Worm (Caenorhabditis elegans): ENCODE data around the gene anoh-1.

anoh-1 gene

DNA sequence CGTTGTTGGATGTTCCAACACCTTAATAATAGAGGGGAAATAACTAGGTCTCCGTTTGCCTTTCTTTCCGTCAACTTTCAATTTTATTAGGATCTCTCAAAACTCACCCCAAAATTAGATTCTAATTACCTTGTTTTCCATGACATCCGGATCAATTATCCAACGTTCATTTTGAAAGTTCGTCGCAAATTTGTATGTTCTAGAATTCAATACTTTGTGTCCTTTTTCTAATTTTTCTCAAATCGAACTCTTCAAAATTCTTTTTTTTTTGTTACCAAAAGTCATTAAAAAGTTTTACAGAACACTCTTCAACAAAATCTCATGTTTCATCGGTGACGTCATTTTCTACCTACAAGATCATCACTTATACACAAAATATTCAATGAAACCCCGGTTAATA, 23.6 kb upstream of the anoh-1 start, which contains the start of gene Y43F4A.1:
TSS of gene Y43F4A.1 (plus strand) at position 301 of the 400 bp plus-strand sequence.
- TF ChIP-seq hlh-12 (tag; optimal IDR thresholded peaks at IDR 0.05) = no peak
- no peak for TF ChIP-seq nhr-80 (tag; optimal IDR thresholded peaks at IDR 0.05)
- no peak for TF ChIP-seq zfh-2 (GFP tag; conservative IDR thresholded peaks at IDR 0.05)
- TF ChIP-seq let-526 (GFP tag; IDR thresholded peaks at IDR 0.05) = no peak
- TF ChIP-seq ztf-6 (GFP tag; IDR thresholded peaks at IDR 0.05) = no peak
- TF ChIP-seq B0336.3 (GFP tag; IDR thresholded peaks at IDR 0.05) = no peak
- TF ChIP-seq F10E7.11 (tag; optimal IDR thresholded peaks at IDR 0.05) = no peak
- no peak for TF ChIP-seq him-1 (tag; optimal IDR thresholded peaks at IDR 0.05)
- no peak for TF ChIP-seq ztf-26 (tag; optimal IDR thresholded peaks at IDR 0.05)
- no peak for TF ChIP-seq egl-44 (GFP tag; IDR thresholded peaks at IDR 0.05)
- TF ChIP-seq nhr-120 (GFP tag; IDR thresholded peaks at IDR 0.05) = no peak
- no peak for TF ChIP-seq ZK185.1 (tag; optimal IDR thresholded peaks at IDR 0.05; ENCODE audit: poor library complexity, severe bottlenecking)
- no peak for TF ChIP-seq T26A5.8 (tag; optimal IDR thresholded peaks at IDR 0.05)
- TF ChIP-seq lsy-27 (tag; optimal IDR thresholded peaks at IDR 0.05; ENCODE audit: borderline replicate concordance, insufficient read depth) = no peak

DNA sequence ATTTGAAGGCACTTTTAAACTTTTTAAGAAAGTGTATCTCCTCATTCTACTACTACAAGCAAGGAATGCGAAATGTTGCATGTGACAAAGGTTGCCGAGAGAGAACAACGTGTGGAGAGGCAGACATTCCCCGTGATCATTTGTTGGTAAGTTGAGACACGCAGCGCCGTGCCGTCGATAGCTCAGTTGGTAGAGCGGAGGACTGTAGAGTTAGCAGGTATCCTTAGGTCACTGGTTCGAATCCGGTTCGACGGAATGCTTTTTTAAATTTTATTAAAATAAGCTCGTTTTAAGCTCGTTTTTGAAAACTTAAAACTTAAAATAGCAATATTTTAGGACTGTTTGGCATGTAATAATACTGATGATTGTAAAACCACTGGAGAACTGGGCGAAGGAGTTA, 22.0 kb upstream of the anoh-1 start:
- TF ChIP-seq ztf-18 (tag; optimal IDR thresholded peaks at IDR 0.05) (peak; percentile 24), lin-26 (GFP tag; IDR thresholded peaks at IDR 0.05) (peak; percentile 81; the same call in 1 of the 2 replicates), snpc-3.4 (tag; optimal IDR thresholded peaks at IDR 0.05) (peak; percentile 25), D2030.7 (GFP tag; IDR thresholded peaks at IDR 0.05) (peak; percentile 45; the same call in 1 of the 2 replicates), ets-4 (GFP tag; optimal IDR thresholded peaks at IDR 0.05) (no peak), snpc-1.3 (tag; optimal IDR thresholded peaks at IDR 0.05; ENCODE audit: insufficient read depth) (peak; percentile 38), akir-1 (GFP tag; optimal IDR thresholded peaks at IDR 0.05) (no peak), egl-44 (GFP tag; IDR thresholded peaks at IDR 0.05) (no peak), lin-35 (GFP tag; optimal IDR thresholded peaks at IDR 0.05) (peak in 1 of 3 experiments; percentile 30), T26A5.8 (tag; optimal IDR thresholded peaks at IDR 0.05) (no peak), ceh-58 (GFP tag; IDR thresholded peaks at IDR 0.05) (no peak), die-1 (tag; optimal IDR thresholded peaks at IDR 0.05) (peak; percentile 70), mxl-1 (tag; optimal IDR thresholded peaks at IDR 0.05) (no peak), tbp1 (GFP tag; optimal IDR thresholded peaks at IDR 0.05) (peak; percentile 96), nhr-90 (tag; optimal IDR thresholded peaks at IDR 0.05) (peak; percentile 40), aptf-2 (GFP tag; conservative IDR thresholded peaks at IDR 0.05) (no peak), F23B12.7 (tag; optimal IDR thresholded peaks at IDR 0.05; ENCODE audit: insufficient read depth) (peak; percentile 72), snpc-4 (GFP tag; optimal IDR thresholded peaks at IDR 0.05) (peak; percentile 30), snpc-4 (tag; optimal IDR thresholded peaks at IDR 0.05) (peak in 1 of 4 experiments; percentile 29), dpff-1 (tag; optimal IDR thresholded peaks at IDR 0.05) (no peak), sdz-38 (tag; optimal IDR thresholded peaks at IDR 0.05) (no peak), rpc-1 (optimal IDR thresholded peaks at IDR 0.05) (peak; percentile 76), rpc-1 (tag; optimal IDR thresholded peaks at IDR 0.05) (peak; percentile 80), dox-1 (GFP tag; IDR thresholded peaks at IDR 0.05) (no peak), hmg-1.2 (GFP tag; IDR thresholded peaks at IDR 0.05) (peak; percentile 61), lsy-27 (tag; optimal IDR thresholded peaks at IDR 0.05; ENCODE audit: borderline replicate concordance, insufficient read depth) (peak; percentile 19), B0261.1 (tag; optimal IDR thresholded peaks at IDR 0.05) (peak; percentile 77), mcd-1 (GFP tag; IDR thresholded peaks at IDR 0.05) (no peak), bed-1 (GFP tag; IDR thresholded peaks at IDR 0.05) (no peak), B0019.2 (GFP tag; conservative IDR thresholded peaks at IDR 0.05) (no peak), pha-4 (tag; optimal IDR thresholded peaks at IDR 0.05) (no peak), cebp-2 (GFP tag; IDR thresholded peaks at IDR 0.05) (no peak), him-1 (tag; optimal IDR thresholded peaks at IDR 0.05) (peak; percentile 44), pbrm-1 (GFP tag; IDR thresholded peaks at IDR 0.05) (0 out of 2 replicates have a peak, but pooled peaks have one; percentile 41), nfyb-1 (GFP tag; IDR thresholded peaks at IDR 0.05) (0 out of 2 replicates have a peak, but pooled peaks have one; percentile 42), somi-1 (GFP tag; optimal IDR thresholded peaks at IDR 0.05) (no peak), nhr-179 (tag; optimal IDR thresholded peaks at IDR 0.05) (no peak)
